Worm (Caenorhabditis elegans): ENCODE results near the gene unc-58.

- TF ChIP-seq fos-1 (tag; optimal IDR thresholded peaks at IDR 0.05): no peak
- TF ChIP-seq nhr-43 (tag; optimal IDR thresholded peaks at IDR 0.05; ENCODE audit: poor library complexity, severe bottlenecking): no peak
- no peak for TF ChIP-seq R02D3.7 (tag; optimal IDR thresholded peaks at IDR 0.05)
- TF ChIP-seq snpc-4 (tag; optimal IDR thresholded peaks at IDR 0.05): no peak
- no peak for TF ChIP-seq nhr-12 (tag; optimal IDR thresholded peaks at IDR 0.05)
- TF ChIP-seq nhr-23 (tag; optimal IDR thresholded peaks at IDR 0.05): no peak
- no peak for TF ChIP-seq nhr-76 (tag; optimal IDR thresholded peaks at IDR 0.05)
- no peak for TF ChIP-seq elt-2 (tag; optimal IDR thresholded peaks at IDR 0.05)
- no peak for TF ChIP-seq ceh-28 (tag; optimal IDR thresholded peaks at IDR 0.05)
- no peak for TF ChIP-seq ama-1 (optimal IDR thresholded peaks at IDR 0.05)
- TF ChIP-seq nhr-25 (tag; optimal IDR thresholded peaks at IDR 0.05): no peak
These were observed 21.4 kb upstream of the unc-58 start, which contains the start of gene F09B9.5 for ce11 chrX:10154317-10154942.
